Worm (Caenorhabditis elegans) whole organism, L4 larva: Measurements from ENCODE around the gene fbxa-143.

ENCODE experiments used
- D1046.2 ChIP-seq: fragments of 200-800 bp; sonication (Bioruptor generic); IDR thresholded peaks from 2 replicates; pipeline ENCODE4 v1.3.6; 2022; ENCODE audit warnings: missing genetic modification characterization, missing compliant biosample characterization
- ceh-20 ChIP-seq: fragments of 200-800 bp; sonication (Bioruptor generic); IDR thresholded peaks from 2 replicates; pipeline ENCODE4 v1.3.6; 2022; ENCODE audit warnings: missing genetic modification reagents, missing genetic modification characterization, missing compliant biosample characterization
- fos-1 ChIP-seq: fragments of 150-350 bp; optimal IDR thresholded peaks from 2 replicates; lab custom pipeline; 2014; ENCODE audit warnings: missing biosample characterization, missing genetic modification characterization
- lin-15B ChIP-seq: fragments of 150-350 bp; sonication (generic microtip); optimal IDR thresholded peaks from 3 replicates; lab custom pipeline; 2014; ENCODE audit warnings: missing biosample characterization, missing genetic modification characterization
- lsy-2 ChIP-seq, 2 experiments: fragments of 150-350 bp in 1 of 2; sonication (generic microtip) in 1 of 2; optimal IDR thresholded peaks; 2 replicates each; lab custom pipeline; 2014 to 2017; ENCODE audit warnings: missing biosample characterization in 2 of 2, missing genetic modification characterization in 2 of 2
- mep-1 ChIP-seq: fragments of 150-350 bp; sonication (generic microtip); optimal IDR thresholded peaks from 3 replicates; lab custom pipeline; 2014; ENCODE audit warnings: missing biosample characterization, missing genetic modification characterization
- mxl-2 ChIP-seq: fragments of 200-800 bp; sonication (Bioruptor generic); conservative IDR thresholded peaks from 2 replicates; pipeline ENCODE4 v1.3.6; 2022; ENCODE audit warnings: missing genetic modification reagents, missing genetic modification characterization, missing compliant biosample characterization
- nhr-41 ChIP-seq: fragments of 200-800 bp; sonication (Bioruptor generic); IDR thresholded peaks from 2 replicates; pipeline ENCODE4 v1.3.6; 2022; ENCODE audit warnings: missing genetic modification reagents, missing genetic modification characterization, missing compliant biosample characterization
- skn-1 ChIP-seq: fragments of 150-350 bp; optimal IDR thresholded peaks from 2 replicates; lab custom pipeline; 2014; ENCODE audit warnings: missing biosample characterization, missing genetic modification characterization
- zag-1 ChIP-seq: fragments of 150-350 bp; optimal IDR thresholded peaks from 2 replicates; lab custom pipeline; 2014; ENCODE audit warnings: missing biosample characterization, missing genetic modification characterization
- ztf-7 ChIP-seq: fragments of 150-350 bp; optimal IDR thresholded peaks from 2 replicates; lab custom pipeline; 2014; ENCODE audit warnings: missing biosample characterization, missing genetic modification characterization

DNA sequence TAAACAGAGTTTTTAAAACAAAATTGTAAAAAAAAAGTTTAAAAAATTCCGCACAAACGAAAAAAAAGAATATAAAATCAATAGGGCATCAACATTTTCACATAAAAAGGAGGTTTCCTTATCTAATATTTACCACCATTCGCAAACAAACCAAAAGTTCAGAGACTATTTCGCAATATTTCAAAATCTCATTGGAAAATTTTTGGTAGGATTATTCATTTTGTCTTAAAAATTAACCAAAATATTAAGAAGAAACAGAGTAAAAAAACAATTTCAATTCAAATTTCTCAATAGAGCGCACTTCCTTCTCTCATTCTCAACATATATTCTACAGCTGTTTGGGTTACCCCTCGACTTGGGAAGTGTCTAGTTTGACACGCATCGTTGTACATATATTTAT, 32.8 kb upstream of the fbxa-143 start:
- TF ChIP-seq nhr-41 (GFP tag; lab: Robert Waterston, UW) (no peak), fos-1 (tag; lab: Kevin White, UChicago) (no peak), skn-1 (tag; lab: Kevin White, UChicago) (no peak), lin-15B (tag; lab: Kevin White, UChicago) (no peak), mep-1 (tag; lab: Kevin White, UChicago) (no peak), ceh-20 (GFP tag; lab: Robert Waterston, UW) (no peak), mxl-2 (GFP tag; lab: Robert Waterston, UW) (no peak), ztf-7 (peak; percentile 30), zag-1 (no peak), lsy-2 (tag; optimal IDR thresholded peaks at IDR 0.05; lab: Kevin White, UChicago) (no peak), D1046.2 (GFP tag; lab: Robert Waterston, UW) (no peak)
